Fruit fly (Drosophila melanogaster): ENCODE measurements around the gene CG46320.

The CG46320 gene

dm6 chr3L:5765844-5766200 is 101.9 kb downstream of the CG46320 start, which contains the start of gene Txl:
TSS of gene Txl (plus strand) at chr3L:5765846.
- no peak for TF ChIP-seq noc (tag; optimal IDR thresholded peaks at IDR 0.05)

- peak; percentile 17 for TF ChIP-seq noc (tag; optimal IDR thresholded peaks at IDR 0.05)
Observed at dm6 chr3L:5768532-5769497, 104.9 kb downstream of the CG46320 start, which contains the start of the genes Ppat-Dpck and scny. TSS of gene Ppat-Dpck (minus strand) at chr3L:5768794. TSS of gene scny (plus strand) at chr3L:5769002.

DNA sequence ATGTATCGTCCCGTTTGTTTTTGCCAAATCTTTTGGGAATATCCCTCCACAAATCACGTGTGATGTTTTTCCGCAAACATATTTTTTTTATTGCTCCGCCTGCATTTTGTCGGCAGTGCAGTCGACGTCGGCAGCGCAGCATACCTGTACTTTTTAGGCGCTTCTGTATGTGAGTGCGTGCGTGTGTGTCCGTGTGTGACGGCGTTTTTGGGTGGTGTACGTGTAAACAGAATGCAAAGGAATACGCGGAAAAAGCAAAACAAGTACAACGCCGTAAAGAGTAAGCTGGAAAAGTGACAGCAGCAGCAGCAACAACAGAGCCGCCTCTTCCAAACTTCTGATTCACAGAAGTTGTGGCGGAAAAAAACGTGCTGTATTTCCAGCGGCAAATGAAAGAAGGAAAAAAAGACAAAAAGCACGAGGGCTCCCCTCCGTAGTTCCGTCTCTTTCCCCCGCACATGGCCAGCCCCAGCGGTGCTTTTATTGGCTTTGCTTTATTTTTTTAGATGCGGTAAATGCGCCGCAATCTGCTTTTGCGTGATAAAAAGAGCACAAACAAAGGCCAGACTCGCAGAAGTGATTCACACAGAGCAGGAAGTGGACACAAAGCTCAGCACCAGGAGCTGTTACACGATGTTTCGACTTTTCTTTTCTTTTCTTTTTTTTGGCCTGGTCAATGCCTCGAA is 106.3 kb downstream of the CG46320 start:
- no peak for TF ChIP-seq noc (tag; optimal IDR thresholded peaks at IDR 0.05)

DNA sequence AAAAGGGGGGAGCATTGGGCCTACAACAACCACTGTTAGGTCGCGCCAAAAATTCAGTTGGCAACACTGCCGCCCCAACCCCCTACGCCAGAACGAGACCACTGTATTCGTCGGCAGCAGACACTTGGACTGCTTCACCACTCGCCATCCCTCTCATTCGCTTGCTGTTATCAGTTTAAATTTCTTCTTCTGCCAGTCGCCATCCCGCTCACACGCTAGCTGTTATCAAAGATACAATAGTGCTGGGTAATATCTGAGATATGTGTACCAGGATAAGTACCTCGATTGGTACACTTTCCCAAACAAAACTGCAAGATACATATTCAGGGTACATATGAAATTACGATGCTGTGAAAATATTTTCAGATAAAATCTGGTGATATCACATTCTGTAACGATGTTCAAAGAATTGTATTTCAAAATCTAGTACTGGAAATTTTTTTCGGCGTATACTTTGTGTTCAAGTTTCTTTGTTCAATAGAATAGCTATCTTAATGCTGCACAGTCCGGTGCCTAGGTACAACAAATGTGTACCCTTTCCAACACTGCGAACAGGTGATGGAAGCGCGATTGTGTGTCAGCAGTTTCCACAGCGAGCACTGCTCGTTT is 107.0 kb downstream of the CG46320 start:
- TF ChIP-seq noc (tag; optimal IDR thresholded peaks at IDR 0.05) = peak; percentile 96

- TF ChIP-seq noc (tag; optimal IDR thresholded peaks at IDR 0.05) = no peak
Observed at dm6 chr3L:5774782-5775181, 110.9 kb downstream of the CG46320 start.

dm6 chr3L:5777114-5777513 is 113.2 kb downstream of the CG46320 start, which contains the start of gene vito:
TSS of gene vito (minus strand) at chr3L:5777333.
- no peak for TF ChIP-seq noc (tag; optimal IDR thresholded peaks at IDR 0.05)

- no peak for TF ChIP-seq noc (tag; optimal IDR thresholded peaks at IDR 0.05)
Observed at dm6 chr3L:5779476-5780401, 115.8 kb downstream of the CG46320 start, which contains the start of the genes Myt1, PGRP-LD and Pmi. TSS of gene Myt1 (minus strand) at chr3L:5779591. TSS of gene PGRP-LD (plus strand) at chr3L:5780051. TSS of gene Pmi (plus strand) at chr3L:5780051.

DNA sequence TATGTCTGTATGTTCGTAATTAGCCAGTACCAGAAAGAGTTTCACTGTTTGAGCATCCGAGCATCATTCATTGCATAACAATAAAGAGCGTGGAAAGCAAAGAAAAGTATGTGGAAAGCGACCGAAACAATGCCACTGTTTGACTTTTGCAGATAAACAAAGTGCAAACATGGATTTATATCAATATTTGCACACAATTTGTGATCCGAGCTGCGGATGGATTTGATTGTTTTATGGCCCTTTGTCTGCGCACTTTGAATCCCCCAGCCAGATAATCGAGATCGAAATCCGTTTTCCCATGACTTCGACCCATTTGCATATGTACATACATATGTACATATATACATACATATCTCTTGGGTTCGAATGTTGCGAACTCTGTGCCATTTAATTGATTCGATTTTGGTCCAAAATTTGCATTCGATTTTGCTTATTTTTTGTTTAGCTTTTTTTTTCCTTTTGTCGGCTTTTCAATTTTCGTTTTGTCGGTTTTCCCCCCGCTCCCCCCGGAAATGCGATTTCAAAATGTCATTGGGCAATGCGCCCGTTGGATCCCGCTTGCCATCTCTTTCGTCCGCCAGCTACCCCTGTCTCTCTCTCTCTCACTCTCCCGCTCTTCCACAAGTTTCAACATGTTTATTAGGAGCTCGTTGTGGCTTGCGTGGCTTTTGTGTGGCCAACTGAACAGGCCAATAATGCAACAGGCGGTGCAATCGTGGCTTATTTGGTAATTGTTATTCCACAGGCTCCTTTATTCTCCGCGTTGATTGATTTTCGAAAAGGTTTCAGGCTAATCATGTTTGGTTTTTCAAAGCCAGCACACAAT is 121.5 kb downstream of the CG46320 start:
- no peak for TF ChIP-seq noc (tag; optimal IDR thresholded peaks at IDR 0.05)

dm6 chr3L:5786604-5787003 is 122.7 kb downstream of the CG46320 start, which contains the start of gene Cralbp:
TSS of gene Cralbp (minus strand) at chr3L:5786718.
- TF ChIP-seq noc (tag; optimal IDR thresholded peaks at IDR 0.05) = no peak

DNA sequence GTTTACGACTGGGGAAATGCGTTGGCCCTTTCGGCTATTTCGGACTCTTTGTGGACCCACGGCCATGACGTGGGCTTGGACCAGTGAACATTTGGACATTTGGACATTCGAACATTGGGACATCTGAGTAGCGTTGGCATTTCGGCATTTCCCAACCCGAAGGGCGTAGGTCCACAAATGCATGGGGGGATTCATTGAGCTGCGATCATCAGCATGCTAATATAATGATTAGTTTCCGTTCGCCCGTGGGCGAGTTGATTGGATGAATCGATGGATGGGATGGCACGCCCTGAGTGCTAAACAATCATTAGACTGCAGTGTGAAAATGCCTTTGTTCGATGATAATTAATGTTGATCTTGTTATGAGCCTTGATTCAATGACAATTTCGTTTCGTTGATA is 123.6 kb downstream of the CG46320 start:
- no peak for TF ChIP-seq noc (tag; optimal IDR thresholded peaks at IDR 0.05)

DNA sequence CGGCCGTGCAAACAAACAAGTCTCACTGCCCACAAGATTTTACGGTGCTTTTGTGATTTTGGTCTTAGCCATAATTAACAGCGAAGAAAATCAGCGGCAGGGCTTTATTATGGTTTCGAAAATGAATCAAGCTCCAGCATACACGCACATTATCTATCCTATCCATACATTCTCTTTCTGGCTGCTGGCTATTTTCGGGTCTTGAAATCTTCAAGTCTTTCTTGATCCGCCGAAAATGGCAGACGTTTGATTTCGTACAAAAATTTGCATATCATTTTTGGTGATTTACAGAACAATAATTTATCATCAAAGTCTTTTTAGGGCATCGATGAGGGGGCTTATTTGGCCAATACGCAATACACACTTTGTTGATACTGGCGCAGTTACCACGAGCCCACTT is 124.9 kb downstream of the CG46320 start:
- TF ChIP-seq noc (tag; optimal IDR thresholded peaks at IDR 0.05) = no peak

DNA sequence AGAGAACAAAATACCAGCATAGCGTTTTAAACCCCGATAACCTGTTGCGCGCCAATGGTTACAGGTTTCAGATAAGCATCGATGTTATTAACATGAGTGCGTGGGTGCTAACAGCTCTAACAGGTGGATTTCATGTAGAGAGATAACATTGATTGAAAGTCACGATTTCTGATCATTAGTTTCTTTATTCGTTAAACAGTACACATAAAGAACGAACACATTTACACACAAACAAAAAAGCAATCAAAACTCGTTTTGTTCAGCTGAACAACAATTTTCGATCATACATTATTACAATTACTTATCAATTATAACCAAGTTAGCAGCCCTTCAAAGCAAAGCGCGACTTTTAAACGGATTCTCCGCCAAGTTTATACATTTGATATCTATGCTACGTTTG is 125.7 kb downstream of the CG46320 start:
- no peak for TF ChIP-seq noc (tag; optimal IDR thresholded peaks at IDR 0.05)

- TF ChIP-seq noc (tag; optimal IDR thresholded peaks at IDR 0.05) = no peak
Observed at dm6 chr3L:5793967-5794366, 130.0 kb downstream of the CG46320 start, which contains the start of gene Bre1. TSS of gene Bre1 (minus strand) at chr3L:5794192.

dm6 chr3L:5796493-5796998 is 132.6 kb downstream of the CG46320 start, which contains the start of gene Tektin-C:
TSS of gene Tektin-C (minus strand) at chr3L:5796543.
- no peak for TF ChIP-seq noc (tag; optimal IDR thresholded peaks at IDR 0.05)

All from whole organism, larva.